Fruit fly (Drosophila melanogaster): ENCODE data around the gene CG18557.

DNA sequence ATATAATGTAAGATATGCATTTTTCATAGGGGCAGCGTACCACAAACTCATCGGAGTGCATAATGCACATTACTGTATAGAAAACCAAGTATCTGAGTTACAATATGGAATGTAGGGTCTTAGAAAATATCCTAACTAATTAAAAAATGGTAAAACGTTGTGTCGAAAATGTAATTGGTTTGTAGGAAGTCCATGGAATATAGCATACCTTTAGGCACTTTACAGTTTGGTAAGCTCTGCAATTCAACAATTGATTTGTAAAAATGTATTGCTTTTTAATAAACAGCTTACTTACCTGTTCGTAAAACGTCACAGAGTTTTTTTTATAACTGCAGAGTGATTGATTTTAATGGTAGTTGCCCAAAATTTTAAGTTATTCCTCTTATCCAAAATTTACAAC, 33.4 kb downstream of the CG18557 start, which contains the start of gene CG2964:
- TF ChIP-seq CG4318 (GFP tag; optimal IDR thresholded peaks at IDR 0.05) (no peak), CG6808 (GFP tag; optimal IDR thresholded peaks at IDR 0.05) (no peak), cyc (GFP tag; optimal IDR thresholded peaks at IDR 0.05) (no peak), Met (GFP tag; optimal IDR thresholded peaks at IDR 0.05) (no peak), CG6854 (GFP tag; optimal IDR thresholded peaks at IDR 0.05) (no peak), Gug (GFP tag; IDR thresholded peaks at IDR 0.05) (no peak), CG11294 (GFP tag; IDR thresholded peaks at IDR 0.05) (no peak), CG8119 (GFP tag; IDR thresholded peaks at IDR 0.05) (no peak), CG16779 (tag; optimal IDR thresholded peaks at IDR 0.05) (no peak), Ets21C (GFP tag; optimal IDR thresholded peaks at IDR 0.05) (no peak), achi (GFP tag; optimal IDR thresholded peaks at IDR 0.05) (no peak), eg (GFP tag; IDR thresholded peaks at IDR 0.05) (no peak), esn (GFP tag; optimal IDR thresholded peaks at IDR 0.05) (no peak)
